Fruit fly (Drosophila melanogaster) whole organism, embryonic: ENCODE data around the gene CG5160.

ENCODE experiments used
- Antp ChIP-seq: fragments of 200-800 bp; sonication (Bioruptor generic); optimal IDR thresholded peaks from 3 replicates; lab custom pipeline; 2016; ENCODE audit warnings: missing biosample characterization, missing genetic modification characterization
- BEAF-32 ChIP-seq: fragments of 200-800 bp; sonication (Bioruptor generic); optimal IDR thresholded peaks from 3 replicates; lab custom pipeline; 2017; ENCODE audit warnings: missing biosample characterization, missing genetic modification characterization, mild to moderate bottlenecking, moderate library complexity, missing genetic modification reagents
- BtbVII ChIP-seq: fragments of 200-800 bp; sonication (Bioruptor generic); optimal IDR thresholded peaks from 3 replicates; lab custom pipeline; 2017; ENCODE audit warnings: missing biosample characterization, mild to moderate bottlenecking, missing genetic modification characterization
- CG10959 ChIP-seq: fragments of 200-800 bp; sonication (Bioruptor generic); IDR thresholded peaks from 2 replicates; pipeline ENCODE4 v1.3.6; 2022; ENCODE audit warnings: missing biosample characterization, missing genetic modification characterization
- CG10979 ChIP-seq: fragments of 200-800 bp; sonication (Bioruptor generic); optimal IDR thresholded peaks from 2 replicates; lab custom pipeline; 2018; ENCODE audit warnings: missing biosample characterization, mild to moderate bottlenecking, missing genetic modification characterization, moderate library complexity
- CG12155 ChIP-seq: fragments of 200-800 bp; sonication (Bioruptor generic); optimal IDR thresholded peaks from 3 replicates; lab custom pipeline; 2016; ENCODE audit warnings: missing biosample characterization, missing genetic modification characterization
- CG12659 ChIP-seq: fragments of 200-800 bp; sonication (Bioruptor generic); optimal IDR thresholded peaks from 3 replicates; lab custom pipeline; 2017; ENCODE audit warnings: mild to moderate bottlenecking, missing biosample characterization, missing genetic modification reagents, missing genetic modification characterization
- CG14441 ChIP-seq: fragments of 200-800 bp; sonication (Bioruptor generic); IDR thresholded peaks from 2 replicates; pipeline ENCODE4 v1.3.6; 2022; ENCODE audit warnings: missing biosample characterization, missing genetic modification characterization
- CG14667 ChIP-seq: fragments of 200-800 bp; sonication (Bioruptor generic); IDR thresholded peaks from 2 replicates; pipeline ENCODE4 v1.3.6; 2022; ENCODE audit warnings: missing biosample characterization, missing genetic modification characterization
- CG14710 ChIP-seq: fragments of 200-800 bp; sonication (Bioruptor generic); optimal IDR thresholded peaks from 3 replicates; lab custom pipeline; 2019; ENCODE audit warnings: missing biosample characterization, mild to moderate bottlenecking, missing genetic modification characterization, moderate library complexity
- CG15696 ChIP-seq: fragments of 200-800 bp; sonication (Bioruptor generic); optimal IDR thresholded peaks from 2 replicates; lab custom pipeline; 2019; ENCODE audit warnings: missing biosample characterization, mild to moderate bottlenecking, missing genetic modification characterization, moderate library complexity
- CG16863 ChIP-seq: fragments of 200-800 bp; sonication (Bioruptor generic); optimal IDR thresholded peaks from 3 replicates; lab custom pipeline; 2016; ENCODE audit warnings: missing biosample characterization, missing genetic modification characterization
- CG17328 ChIP-seq: fragments of 200-800 bp; sonication (Bioruptor generic); IDR thresholded peaks from 2 replicates; pipeline ENCODE4 v1.3.6; 2022; ENCODE audit warnings: missing biosample characterization, missing genetic modification characterization
- CG17359 ChIP-seq: fragments of 200-800 bp; sonication (Bioruptor generic); optimal IDR thresholded peaks from 3 replicates; lab custom pipeline; 2018; ENCODE audit warnings: missing biosample characterization, mild to moderate bottlenecking, missing genetic modification characterization, moderate library complexity
- CG17829 ChIP-seq: fragments of 200-800 bp; optimal IDR thresholded peaks from 2 replicates; lab custom pipeline; 2019; ENCODE audit warnings: missing biosample characterization, mild to moderate bottlenecking, missing genetic modification characterization, moderate library complexity
- CG18764 ChIP-seq: fragments of 200-800 bp; sonication (Bioruptor generic); optimal IDR thresholded peaks from 3 replicates; lab custom pipeline; 2016; ENCODE audit warnings: missing biosample characterization, missing genetic modification characterization
- CG2889 ChIP-seq: fragments of 200-800 bp; sonication (Bioruptor generic); IDR thresholded peaks from 3 replicates; pipeline ENCODE4 v1.3.6; 2022; ENCODE audit warnings: missing biosample characterization, missing genetic modification characterization
- CG30020 ChIP-seq: fragments of 200-800 bp; optimal IDR thresholded peaks from 2 replicates; lab custom pipeline; 2019; ENCODE audit warnings: missing biosample characterization, mild to moderate bottlenecking, missing genetic modification characterization, moderate library complexity
- CG30403 ChIP-seq: fragments of 200-800 bp; sonication (Bioruptor generic); optimal IDR thresholded peaks from 3 replicates; lab custom pipeline; 2016; ENCODE audit warnings: missing biosample characterization, missing genetic modification characterization
- CG3163 ChIP-seq: fragments of 200-800 bp; sonication (Bioruptor generic); optimal IDR thresholded peaks from 3 replicates; lab custom pipeline; 2016; ENCODE audit warnings: missing biosample characterization, missing genetic modification characterization
- CG32532 ChIP-seq: fragments of 200-800 bp; sonication (Bioruptor generic); IDR thresholded peaks from 2 replicates; pipeline ENCODE4 v1.3.6; 2022; ENCODE audit warnings: missing biosample characterization, missing genetic modification characterization
- CG32767 ChIP-seq: fragments of 200-800 bp; sonication (Bioruptor generic); IDR thresholded peaks from 2 replicates; pipeline ENCODE4 v1.3.6; 2022; ENCODE audit warnings: missing biosample characterization, missing genetic modification characterization
- CG34376 ChIP-seq: fragments of 200-800 bp; sonication (Bioruptor generic); optimal IDR thresholded peaks from 2 replicates; lab custom pipeline; 2018; ENCODE audit warnings: missing biosample characterization, mild to moderate bottlenecking, missing genetic modification characterization
- CG7357 ChIP-seq: fragments of 200-800 bp; sonication (Bioruptor generic); IDR thresholded peaks from 3 replicates; pipeline ENCODE4 v1.3.6; 2022; ENCODE audit warnings: missing biosample characterization, missing genetic modification characterization
- CG7786 ChIP-seq: fragments of 200-800 bp; sonication (Bioruptor generic); optimal IDR thresholded peaks from 2 replicates; lab custom pipeline; 2016; ENCODE audit warnings: missing biosample characterization, missing genetic modification characterization
- CrebB ChIP-seq: fragments of 200-800 bp; sonication (Bioruptor generic); optimal IDR thresholded peaks from 3 replicates; lab custom pipeline; 2018; ENCODE audit warnings: missing biosample characterization, mild to moderate bottlenecking, missing genetic modification characterization
- D19B ChIP-seq: fragments of 200-800 bp; sonication (Bioruptor generic); optimal IDR thresholded peaks from 2 replicates; lab custom pipeline; 2017; ENCODE audit warnings: missing biosample characterization, mild to moderate bottlenecking, missing genetic modification characterization
- E2f2 ChIP-seq: fragments of 200-800 bp; sonication (Bioruptor generic); IDR thresholded peaks from 2 replicates; pipeline ENCODE4 v1.3.6; 2022; ENCODE audit warnings: missing biosample characterization, missing genetic modification characterization
- Hr39 ChIP-seq: fragments of >200 bp; optimal IDR thresholded peaks from 2 replicates; lab custom pipeline; 2017
- MBD-R2 ChIP-seq: fragments of 200-800 bp; sonication (Bioruptor generic); IDR thresholded peaks from 2 replicates; pipeline ENCODE4 v1.3.6; 2022; ENCODE audit warnings: missing biosample characterization, missing genetic modification characterization
- Nf-YB ChIP-seq: fragments of 200-800 bp; sonication (Bioruptor generic); optimal IDR thresholded peaks from 3 replicates; lab custom pipeline; 2019; ENCODE audit warnings: missing biosample characterization, mild to moderate bottlenecking, missing genetic modification characterization, moderate library complexity
- Optix ChIP-seq: fragments of 200-800 bp; sonication (Bioruptor generic); IDR thresholded peaks from 3 replicates; pipeline ENCODE4 v1.3.6; 2022; ENCODE audit warnings: missing biosample characterization, missing genetic modification characterization
- Six4 ChIP-seq: fragments of 200-800 bp; sonication (Bioruptor generic); optimal IDR thresholded peaks from 2 replicates; lab custom pipeline; 2016; ENCODE audit warnings: missing biosample characterization, missing genetic modification characterization
- Sox102F ChIP-seq: fragments of 200-800 bp; sonication (Bioruptor generic); optimal IDR thresholded peaks from 2 replicates; lab custom pipeline; 2018; ENCODE audit warnings: missing biosample characterization, mild to moderate bottlenecking, missing genetic modification characterization, moderate library complexity
- Spps ChIP-seq: fragments of 200-800 bp; sonication (Bioruptor generic); optimal IDR thresholded peaks from 2 replicates; lab custom pipeline; 2018; ENCODE audit warnings: missing biosample characterization, mild to moderate bottlenecking, missing genetic modification characterization
- ase ChIP-seq: fragments of 200-800 bp; sonication (Bioruptor generic); IDR thresholded peaks from 3 replicates; pipeline ENCODE4 v1.3.6; 2022; ENCODE audit warnings: missing biosample characterization, missing genetic modification characterization
- caup ChIP-seq: fragments of 200-800 bp; sonication (Bioruptor generic); optimal IDR thresholded peaks from 3 replicates; lab custom pipeline; 2017; ENCODE audit warnings: missing biosample characterization, mild to moderate bottlenecking, missing genetic modification characterization, moderate library complexity; ENCODE audit not compliant: severe bottlenecking
- ci ChIP-seq: fragments of 200-800 bp; sonication (Bioruptor generic); IDR thresholded peaks from 3 replicates; pipeline ENCODE4 v1.3.6; 2022; ENCODE audit warnings: missing biosample characterization, missing genetic modification characterization
- gt ChIP-seq: fragments of 200-800 bp; sonication (Bioruptor generic); IDR thresholded peaks from 2 replicates; pipeline ENCODE4 v1.3.6; 2022; ENCODE audit warnings: missing biosample characterization, missing genetic modification characterization
- ken ChIP-seq: fragments of 200-800 bp; sonication (Bioruptor generic); IDR thresholded peaks from 3 replicates; pipeline ENCODE4 v1.3.6; 2022; ENCODE audit warnings: missing biosample characterization, missing genetic modification characterization
- lov ChIP-seq, 2 experiments: fragments of 200-800 bp in 1 of 2; fragments of >200 bp in 1 of 2; sonication (Bioruptor generic) in 1 of 2; IDR thresholded peaks in 1 of 2; optimal IDR thresholded peaks in 1 of 2; 2 replicates in 1 of 2; 3 replicates in 1 of 2; pipeline versions ENCODE4 v1.3.6 to Lab custom; 2017 to 2022; ENCODE audit warnings: missing biosample characterization in 1 of 2, missing genetic modification characterization in 1 of 2
- luna ChIP-seq: fragments of 200-800 bp; sonication (Bioruptor generic); optimal IDR thresholded peaks from 2 replicates; lab custom pipeline; 2016; ENCODE audit warnings: missing biosample characterization, missing genetic modification characterization
- maf-S ChIP-seq: fragments of 200-800 bp; sonication (Bioruptor generic); optimal IDR thresholded peaks from 2 replicates; lab custom pipeline; 2016; ENCODE audit warnings: missing biosample characterization, missing genetic modification characterization
- p53 ChIP-seq: fragments of 200-800 bp; sonication (Bioruptor generic); optimal IDR thresholded peaks from 2 replicates; lab custom pipeline; 2016; ENCODE audit warnings: missing biosample characterization, missing genetic modification characterization
- pb ChIP-seq: fragments of 200-800 bp; sonication (Bioruptor generic); optimal IDR thresholded peaks from 3 replicates; lab custom pipeline; 2016; ENCODE audit warnings: missing biosample characterization, missing genetic modification characterization
- peb ChIP-seq: fragments of 200-800 bp; sonication (Bioruptor generic); IDR thresholded peaks from 2 replicates; pipeline ENCODE4 v1.3.6; 2022; ENCODE audit warnings: missing biosample characterization, missing genetic modification characterization
- pum ChIP-seq: fragments of 200-800 bp; sonication (Bioruptor generic); optimal IDR thresholded peaks from 2 replicates; lab custom pipeline; 2016; ENCODE audit warnings: missing biosample characterization, missing genetic modification characterization
- ro ChIP-seq: fragments of 200-800 bp; sonication (Bioruptor generic); IDR thresholded peaks from 2 replicates; pipeline ENCODE4 v1.3.6; 2022; ENCODE audit warnings: missing biosample characterization, missing genetic modification characterization
- sc ChIP-seq, 3 experiments: fragments of >200 bp in 2 of 3; fragments of 200-800 bp in 1 of 3; sonication (Bioruptor generic) in 1 of 3; optimal IDR thresholded peaks; 2 replicates in 2 of 3; 3 replicates in 1 of 3; lab custom pipeline; 2017; ENCODE audit warnings: mild to moderate bottlenecking in 1 of 3, missing biosample characterization in 1 of 3, missing genetic modification characterization in 1 of 3, missing genetic modification reagents in 1 of 3
- sob ChIP-seq: fragments of 200-800 bp; sonication (Bioruptor generic); IDR thresholded peaks from 2 replicates; pipeline ENCODE4 v1.3.6; 2022; ENCODE audit warnings: missing biosample characterization, missing genetic modification characterization
- stc ChIP-seq: fragments of 200-800 bp; sonication (Bioruptor generic); IDR thresholded peaks from 2 replicates; pipeline ENCODE4 v1.3.6; 2022; ENCODE audit warnings: missing biosample characterization, missing genetic modification characterization

CG5160 gene

DNA sequence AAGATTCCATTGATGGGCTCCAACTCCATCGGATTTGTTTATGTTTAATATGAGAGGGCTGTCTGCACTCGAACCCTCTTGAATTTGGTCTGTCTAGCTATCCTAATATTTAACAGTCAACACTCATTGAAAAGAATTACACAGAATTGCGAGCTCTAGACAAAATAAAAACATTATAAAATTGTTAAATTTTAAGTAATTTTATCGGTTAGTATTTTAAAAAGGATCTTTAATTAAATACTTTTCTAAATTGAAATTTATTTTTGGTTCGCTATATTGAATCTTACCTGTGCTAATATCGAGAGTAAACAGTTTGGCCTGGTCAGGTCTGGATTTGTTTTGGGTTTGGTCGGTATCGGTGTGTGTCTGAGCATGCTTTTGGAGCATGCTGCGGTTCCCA lies 3.1 kb upstream of the CG5160 start (continued):
- TF ChIP-seq stc (GFP tag; lab: Robert Waterston, UW) (peak; percentile 78), CG2889 (GFP tag; lab: Robert Waterston, UW) (peak; percentile 65; the same call in 2 of the 3 replicates), ci (GFP tag; lab: Robert Waterston, UW) (peak; percentile 81), pb (no peak), ken (GFP tag; lab: Robert Waterston, UW) (peak; percentile 52; the same call in 1 of the 3 replicates), CG7786 (GFP tag; lab: Kevin White, UChicago) (peak; percentile 13), CG17328 (GFP tag; lab: Robert Waterston, UW) (peak; percentile 67), CG10959 (GFP tag; lab: Robert Waterston, UW) (peak; percentile 66; the same call in 1 of the 2 replicates), CG7357 (peak; percentile 54; the same call in 1 of the 3 replicates), Nf-YB (peak; percentile 30), CG15696 (tag; lab: Kevin White, UChicago) (peak; percentile 61), Sox102F (GFP tag; lab: Kevin White, UChicago) (peak; percentile 86), D19B (GFP tag; lab: Kevin White, UChicago) (peak; percentile 24), CG16863 (GFP tag; lab: Kevin White, UChicago) (no peak), CG3163 (GFP tag; lab: Kevin White, UChicago) (no peak), CG32532 (GFP tag; lab: Robert Waterston, UW) (peak; percentile 80), CG18764 (GFP tag; lab: Kevin White, UChicago) (peak; percentile 3), ro (GFP tag; lab: Robert Waterston, UW) (peak; percentile 74), sob (GFP tag; lab: Robert Waterston, UW) (peak; percentile 87), MBD-R2 (peak; percentile 37; the same call in 1 of the 2 replicates), CG30403 (GFP tag; lab: Kevin White, UChicago) (peak; percentile 62), Hr39 (no peak), pum (GFP tag; lab: Kevin White, UChicago) (no peak), CG17829 (tag; lab: Kevin White, UChicago) (peak; percentile 68), maf-S (no peak), Spps (peak; percentile 52), CrebB (tag; lab: Kevin White, UChicago) (no peak), Antp (GFP tag; lab: Kevin White, UChicago) (peak; percentile 27), Optix (GFP tag; lab: Robert Waterston, UW) (no peak), Six4 (GFP tag; lab: Kevin White, UChicago) (peak; percentile 2), CG17359 (peak; percentile 80), CG14667 (GFP tag; lab: Robert Waterston, UW) (peak; percentile 64), BEAF-32 (GFP tag; lab: Kevin White, UChicago) (no peak), luna (GFP tag; lab: Kevin White, UChicago) (no peak), p53 (no peak), ase (GFP tag; lab: Robert Waterston, UW) (no peak; the same call in 2 of the 3 replicates), CG14441 (GFP tag; lab: Robert Waterston, UW) (peak; percentile 78), CG32767 (GFP tag; lab: Robert Waterston, UW) (0 out of 2 replicates have a peak, but pooled peaks have one; percentile 37), CG12155 (GFP tag; lab: Kevin White, UChicago) (peak; percentile 49), CG34376 (no peak), CG12659 (peak; percentile 64), peb (GFP tag; lab: Robert Waterston, UW) (peak; percentile 75; the same call in 1 of the 2 replicates), gt (GFP tag; lab: Robert Waterston, UW) (0 out of 2 replicates have a peak, but pooled peaks have one; percentile 44), caup (GFP tag; lab: Kevin White, UChicago) (peak; percentile 58), CG14710 (peak; percentile 48), lov (optimal IDR thresholded peaks at IDR 0.05; lab: Kevin White, UChicago) (no peak), lov (GFP tag; IDR thresholded peaks at IDR 0.05; lab: Robert Waterston, UW) (no peak), BtbVII (GFP tag; lab: Kevin White, UChicago) (no peak), CG10979 (tag; lab: Kevin White, UChicago) (peak; percentile 72), CG30020 (tag; lab: Kevin White, UChicago) (peak; percentile 12), sc (optimal IDR thresholded peaks at IDR 0.05; lab: Kevin White, UChicago) (no peak), sc (GFP tag; optimal IDR thresholded peaks at IDR 0.05; lab: Kevin White, UChicago) (no peak), E2f2 (peak; percentile 32; the same call in 1 of the 2 replicates)
